Fruit fly (Drosophila melanogaster) whole organism, embryonic: ENCODE data around the gene CG11898.
A peak's percentile ranks its signal among the peaks of the same experiment; 100 is the strongest.

Experiments used
- ATbp ChIP-seq: fragments of 200-800 bp; sonication (Bioruptor generic); optimal IDR thresholded peaks from 2 replicates; lab custom pipeline; 2017; ENCODE audit warnings: missing biosample characterization, mild to moderate bottlenecking, missing genetic modification characterization, missing genetic modification reagents
- Bdp1 ChIP-seq: fragments of 200-800 bp; sonication (Bioruptor generic); optimal IDR thresholded peaks from 3 replicates; lab custom pipeline; 2016; ENCODE audit warnings: missing biosample characterization, missing genetic modification characterization
- Bgb ChIP-seq: fragments of 200-800 bp; sonication (Bioruptor generic); IDR thresholded peaks from 2 replicates; pipeline ENCODE4 v1.3.6; 2022; ENCODE audit warnings: missing biosample characterization, missing genetic modification characterization; ENCODE audit not compliant: partially characterized antibody
- CG10321 ChIP-seq: fragments of 200-800 bp; sonication (Bioruptor generic); IDR thresholded peaks from 2 replicates; pipeline ENCODE4 v1.3.6; 2022; ENCODE audit warnings: missing biosample characterization, missing genetic modification characterization
- CG11093 ChIP-seq: fragments of 200-800 bp; sonication (Bioruptor generic); IDR thresholded peaks from 3 replicates; pipeline ENCODE4 v1.3.6; 2022; ENCODE audit warnings: missing biosample characterization, missing genetic modification characterization
- CG15073 ChIP-seq: fragments of 200-800 bp; sonication (Bioruptor generic); optimal IDR thresholded peaks from 2 replicates; lab custom pipeline; 2016; ENCODE audit warnings: missing biosample characterization, missing genetic modification characterization
- CG32767 ChIP-seq: fragments of 200-800 bp; sonication (Bioruptor generic); IDR thresholded peaks from 2 replicates; pipeline ENCODE4 v1.3.6; 2022; ENCODE audit warnings: missing biosample characterization, missing genetic modification characterization
- CG33557 ChIP-seq: fragments of 200-800 bp; sonication (Bioruptor generic); optimal IDR thresholded peaks from 2 replicates; lab custom pipeline; 2019; ENCODE audit warnings: missing biosample characterization, mild to moderate bottlenecking, missing genetic modification characterization, moderate library complexity
- CG34224 ChIP-seq: fragments of 200-800 bp; sonication (Bioruptor generic); IDR thresholded peaks from 3 replicates; pipeline ENCODE4 v1.3.6; 2022; ENCODE audit warnings: missing biosample characterization, missing genetic modification characterization; ENCODE audit not compliant: partially characterized antibody
- CG3838 ChIP-seq: fragments of 200-800 bp; sonication (Bioruptor generic); optimal IDR thresholded peaks from 3 replicates; lab custom pipeline; 2016; ENCODE audit warnings: missing biosample characterization, missing genetic modification characterization
- CG4282 ChIP-seq: fragments of 200-800 bp; sonication (Bioruptor generic); optimal IDR thresholded peaks from 2 replicates; lab custom pipeline; 2016; ENCODE audit warnings: missing biosample characterization, missing genetic modification characterization
- CG4360 ChIP-seq: fragments of 200-800 bp; sonication (Bioruptor generic); IDR thresholded peaks from 2 replicates; pipeline ENCODE4 v1.3.6; 2022; ENCODE audit warnings: missing biosample characterization, missing genetic modification characterization
- CG4707 ChIP-seq: fragments of 200-800 bp; sonication (Bioruptor generic); optimal IDR thresholded peaks from 2 replicates; lab custom pipeline; 2018; ENCODE audit warnings: missing biosample characterization, mild to moderate bottlenecking, missing genetic modification characterization, moderate library complexity
- CG4730 ChIP-seq: fragments of 200-800 bp; sonication (Bioruptor generic); IDR thresholded peaks from 2 replicates; pipeline ENCODE4 v1.3.6; 2022; ENCODE audit warnings: missing biosample characterization, missing genetic modification characterization
- CG6765 ChIP-seq: fragments of 200-800 bp; sonication (Bioruptor generic); optimal IDR thresholded peaks from 3 replicates; lab custom pipeline; 2017; ENCODE audit warnings: missing biosample characterization, mild to moderate bottlenecking, missing genetic modification characterization
- CG6854 ChIP-seq: fragments of 200-800 bp; sonication (Bioruptor generic); optimal IDR thresholded peaks from 3 replicates; lab custom pipeline; 2017; ENCODE audit warnings: missing biosample characterization, mild to moderate bottlenecking, missing genetic modification characterization
- CG7372 ChIP-seq: fragments of 200-800 bp; sonication (Bioruptor generic); IDR thresholded peaks from 2 replicates; pipeline ENCODE4 v1.3.6; 2022; ENCODE audit warnings: missing biosample characterization, missing genetic modification characterization
- CG7556 ChIP-seq: fragments of 200-800 bp; sonication (Bioruptor generic); optimal IDR thresholded peaks from 2 replicates; lab custom pipeline; 2017; ENCODE audit warnings: missing biosample characterization, mild to moderate bottlenecking, missing genetic modification characterization
- CG7786 ChIP-seq: fragments of 200-800 bp; sonication (Bioruptor generic); optimal IDR thresholded peaks from 2 replicates; lab custom pipeline; 2016; ENCODE audit warnings: missing biosample characterization, missing genetic modification characterization
- CG7839 ChIP-seq: fragments of 200-800 bp; sonication (Bioruptor generic); optimal IDR thresholded peaks from 3 replicates; lab custom pipeline; 2018; ENCODE audit warnings: missing biosample characterization, mild to moderate bottlenecking, missing genetic modification characterization, moderate library complexity
- D19B ChIP-seq: fragments of 200-800 bp; sonication (Bioruptor generic); optimal IDR thresholded peaks from 2 replicates; lab custom pipeline; 2017; ENCODE audit warnings: missing biosample characterization, mild to moderate bottlenecking, missing genetic modification characterization
- Deaf1 ChIP-seq: fragments of 200-800 bp; optimal IDR thresholded peaks from 3 replicates; lab custom pipeline; 2019; ENCODE audit warnings: missing biosample characterization, mild to moderate bottlenecking, missing genetic modification characterization, moderate library complexity
- Hr51 ChIP-seq, 2 experiments: fragments of 200-800 bp; sonication (Bioruptor generic); optimal IDR thresholded peaks; 2 replicates in 1 of 2; 3 replicates in 1 of 2; lab custom pipeline; 2016 to 2018; ENCODE audit warnings: missing biosample characterization in 2 of 2, missing genetic modification characterization in 2 of 2, mild to moderate bottlenecking in 1 of 2, moderate library complexity in 1 of 2
- Lim3 ChIP-seq: fragments of 200-800 bp; sonication (Bioruptor generic); IDR thresholded peaks from 2 replicates; pipeline ENCODE4 v1.3.6; 2022; ENCODE audit warnings: missing biosample characterization, missing genetic modification characterization
- Max ChIP-seq: fragments of 200-800 bp; sonication (Bioruptor generic); optimal IDR thresholded peaks from 2 replicates; lab custom pipeline; 2016; ENCODE audit warnings: missing biosample characterization, mild to moderate bottlenecking, missing genetic modification characterization
- Myb ChIP-seq: fragments of 200-800 bp; sonication (Bioruptor generic); optimal IDR thresholded peaks from 2 replicates; lab custom pipeline; 2016; ENCODE audit warnings: missing biosample characterization, missing genetic modification characterization
- Nf-YB ChIP-seq: fragments of 200-800 bp; sonication (Bioruptor generic); optimal IDR thresholded peaks from 3 replicates; lab custom pipeline; 2019; ENCODE audit warnings: missing biosample characterization, mild to moderate bottlenecking, missing genetic modification characterization, moderate library complexity
- PHDP ChIP-seq: fragments of 200-800 bp; sonication (Bioruptor generic); optimal IDR thresholded peaks from 3 replicates; lab custom pipeline; 2018; ENCODE audit warnings: missing biosample characterization, mild to moderate bottlenecking, missing genetic modification characterization, moderate library complexity
- Side ChIP-seq: fragments of 200-800 bp; sonication (Bioruptor generic); optimal IDR thresholded peaks from 2 replicates; lab custom pipeline; 2016; ENCODE audit warnings: missing biosample characterization, missing genetic modification characterization
- Spps ChIP-seq: fragments of 200-800 bp; sonication (Bioruptor generic); optimal IDR thresholded peaks from 2 replicates; lab custom pipeline; 2018; ENCODE audit warnings: missing biosample characterization, mild to moderate bottlenecking, missing genetic modification characterization
- Ssrp ChIP-seq: fragments of 200-800 bp; sonication (Bioruptor generic); optimal IDR thresholded peaks from 2 replicates; lab custom pipeline; 2018; ENCODE audit warnings: missing biosample characterization, mild to moderate bottlenecking, missing genetic modification characterization, moderate library complexity
- al ChIP-seq: fragments of 200-800 bp; sonication (Bioruptor generic); IDR thresholded peaks from 2 replicates; pipeline ENCODE4 v1.3.6; 2022; ENCODE audit warnings: missing biosample characterization, missing genetic modification characterization
- bigmax ChIP-seq: fragments of 200-800 bp; sonication (Bioruptor generic); optimal IDR thresholded peaks from 2 replicates; lab custom pipeline; 2018; ENCODE audit warnings: missing biosample characterization, mild to moderate bottlenecking, missing genetic modification characterization
- chinmo ChIP-seq: fragments of 200-800 bp; sonication (Bioruptor generic); IDR thresholded peaks from 4 replicates; pipeline ENCODE4 v1.3.6; 2022; ENCODE audit warnings: missing biosample characterization, missing genetic modification characterization; ENCODE audit not compliant: partially characterized antibody
- chn ChIP-seq: fragments of 200-800 bp; sonication (Bioruptor generic); optimal IDR thresholded peaks from 2 replicates; lab custom pipeline; 2016; ENCODE audit warnings: missing biosample characterization, missing genetic modification characterization
- danr ChIP-seq: fragments of 200-800 bp; sonication (Bioruptor generic); IDR thresholded peaks from 2 replicates; pipeline ENCODE4 v1.3.6; 2022; ENCODE audit warnings: missing biosample characterization, missing genetic modification characterization
- fd64A ChIP-seq: fragments of 200-800 bp; sonication (Bioruptor generic); optimal IDR thresholded peaks from 3 replicates; lab custom pipeline; 2018; ENCODE audit warnings: missing biosample characterization, mild to moderate bottlenecking, missing genetic modification characterization
- ftz-f1 ChIP-seq: fragments of 200-800 bp; sonication (Bioruptor generic); optimal IDR thresholded peaks from 2 replicates; lab custom pipeline; 2016; ENCODE audit warnings: missing biosample characterization, missing genetic modification characterization
- hb ChIP-seq: fragments of 200-800 bp; sonication (Bioruptor generic); IDR thresholded peaks from 3 replicates; pipeline ENCODE4 v1.3.6; 2022; ENCODE audit warnings: missing biosample characterization, missing genetic modification characterization; ENCODE audit not compliant: partially characterized antibody
- ind ChIP-seq: fragments of 200-800 bp; sonication (Bioruptor generic); optimal IDR thresholded peaks from 3 replicates; lab custom pipeline; 2016; ENCODE audit warnings: missing biosample characterization, missing genetic modification characterization
- knrl ChIP-seq: fragments of 200-800 bp; sonication (Bioruptor generic); IDR thresholded peaks from 3 replicates; pipeline ENCODE4 v1.3.6; 2022; ENCODE audit warnings: missing biosample characterization, missing genetic modification characterization; ENCODE audit not compliant: partially characterized antibody
- lmd ChIP-seq: fragments of 200-800 bp; sonication (Bioruptor generic); IDR thresholded peaks from 2 replicates; pipeline ENCODE4 v1.3.6; 2022; ENCODE audit warnings: missing biosample characterization, missing genetic modification characterization
- mirr ChIP-seq: fragments of 200-800 bp; sonication (Bioruptor generic); optimal IDR thresholded peaks from 3 replicates; lab custom pipeline; 2018; ENCODE audit warnings: missing biosample characterization, mild to moderate bottlenecking, missing genetic modification characterization
- onecut ChIP-seq: fragments of 200-800 bp; sonication (Bioruptor generic); IDR thresholded peaks from 2 replicates; pipeline ENCODE4 v1.3.6; 2022; ENCODE audit warnings: missing biosample characterization, missing genetic modification characterization
- org-1 ChIP-seq: fragments of 200-800 bp; sonication (Bioruptor generic); optimal IDR thresholded peaks from 2 replicates; lab custom pipeline; 2017; ENCODE audit warnings: missing biosample characterization, missing genetic modification characterization
- pnt ChIP-seq: fragments of 200-800 bp; sonication (Bioruptor generic); optimal IDR thresholded peaks from 3 replicates; lab custom pipeline; 2016; ENCODE audit warnings: missing biosample characterization, missing genetic modification characterization
- run ChIP-seq: fragments of 200-800 bp; sonication (Bioruptor generic); optimal IDR thresholded peaks from 3 replicates; lab custom pipeline; 2018; ENCODE audit warnings: missing biosample characterization, mild to moderate bottlenecking, missing genetic modification characterization
- wor ChIP-seq: fragments of 200-800 bp; sonication (Bioruptor generic); IDR thresholded peaks from 2 replicates; pipeline ENCODE4 v1.3.6; 2022; ENCODE audit warnings: missing biosample characterization, missing genetic modification characterization
- zen ChIP-seq: fragments of 200-800 bp; sonication (Bioruptor generic); optimal IDR thresholded peaks from 3 replicates; lab custom pipeline; 2018; ENCODE audit warnings: missing biosample characterization, mild to moderate bottlenecking, missing genetic modification characterization, moderate library complexity
- zf30C ChIP-seq: fragments of 200-800 bp; sonication (Bioruptor generic); optimal IDR thresholded peaks from 3 replicates; lab custom pipeline; 2018; ENCODE audit warnings: missing biosample characterization, mild to moderate bottlenecking, missing genetic modification characterization
- zfh1 ChIP-seq: fragments of 200-800 bp; sonication (Bioruptor generic); IDR thresholded peaks from 3 replicates; pipeline ENCODE4 v1.3.6; 2022; ENCODE audit warnings: missing biosample characterization, missing genetic modification characterization

CG11898 gene

DNA sequence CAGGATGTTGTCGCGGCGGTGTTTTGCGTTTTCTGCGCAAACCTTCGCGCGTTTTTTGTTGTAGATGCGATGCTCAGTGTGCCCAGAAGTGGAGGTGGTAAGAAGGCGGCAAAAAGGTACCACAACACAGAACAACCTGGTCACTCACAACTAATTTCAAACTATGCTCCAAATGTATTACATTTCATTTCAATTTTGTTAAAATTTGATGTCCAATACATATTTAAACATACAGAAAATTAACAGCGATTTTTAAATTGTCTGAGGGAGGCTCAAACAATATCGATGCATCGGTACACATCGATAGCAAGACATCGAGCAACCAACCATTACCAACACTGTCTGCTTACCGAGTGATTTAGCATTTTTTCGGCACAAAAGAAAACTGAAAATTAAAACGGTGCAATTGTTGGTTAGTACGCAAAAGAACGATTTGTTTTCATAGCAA lies 12.2 kb upstream of the CG11898 start, which contains the start of the genes Slbp and Rpn2 (continued):
- peak; percentile 7 for TF ChIP-seq CG7556 (GFP tag; lab: Kevin White, UChicago)
- TF ChIP-seq Ssrp (tag; lab: Kevin White, UChicago): no peak
- peak; percentile 95 for TF ChIP-seq Bgb (GFP tag; lab: Robert Waterston, UW)
- no peak for TF ChIP-seq fd64A (GFP tag; lab: Kevin White, UChicago)
- TF ChIP-seq pnt: no peak
- TF ChIP-seq CG34224 (GFP tag; lab: Robert Waterston, UW): peak; percentile 97
- TF ChIP-seq Spps (tag; lab: Kevin White, UChicago): peak; percentile 20
- TF ChIP-seq Lim3 (GFP tag; lab: Robert Waterston, UW): no peak
- TF ChIP-seq CG4707: no peak
- TF ChIP-seq Myb (GFP tag; lab: Kevin White, UChicago): peak; percentile 82
- no peak for TF ChIP-seq ftz-f1 (GFP tag; lab: Kevin White, UChicago)
- peak; percentile 82; the same call in 2 of the 3 replicates for TF ChIP-seq hb (GFP tag; lab: Robert Waterston, UW)
- TF ChIP-seq mirr (GFP tag; lab: Kevin White, UChicago): peak; percentile 29
- no peak for TF ChIP-seq org-1 (GFP tag; lab: Kevin White, UChicago)
- TF ChIP-seq CG15073 (GFP tag; lab: Kevin White, UChicago): no peak
- no peak for TF ChIP-seq bigmax (GFP tag; lab: Kevin White, UChicago)
- TF ChIP-seq CG6854: no peak
- TF ChIP-seq CG7372 (GFP tag; lab: Robert Waterston, UW): no peak
- TF ChIP-seq CG10321 (GFP tag; lab: Robert Waterston, UW): no peak
- peak; percentile 60 for TF ChIP-seq Side (GFP tag; lab: Kevin White, UChicago)
- 0 out of 2 replicates have a peak, but pooled peaks have one; percentile 21 for TF ChIP-seq onecut (GFP tag; lab: Robert Waterston, UW)
- no peak for TF ChIP-seq zf30C (GFP tag; lab: Kevin White, UChicago)
- no peak for TF ChIP-seq al (GFP tag; lab: Robert Waterston, UW)
- TF ChIP-seq CG3838 (GFP tag; lab: Kevin White, UChicago): no peak
- TF ChIP-seq CG6765 (GFP tag; lab: Kevin White, UChicago): no peak
- TF ChIP-seq CG11093 (GFP tag; lab: Robert Waterston, UW): no peak
- TF ChIP-seq wor (GFP tag; lab: Robert Waterston, UW): no peak
- TF ChIP-seq CG7839 (tag; lab: Kevin White, UChicago): no peak
- TF ChIP-seq D19B (GFP tag; lab: Kevin White, UChicago): no peak
- peak; percentile 43 for TF ChIP-seq Max (GFP tag; lab: Kevin White, UChicago)
- no peak for TF ChIP-seq ATbp
- TF ChIP-seq Nf-YB (GFP tag; lab: Kevin White, UChicago): no peak
- TF ChIP-seq CG4282 (GFP tag; lab: Kevin White, UChicago): no peak
- peak; percentile 43 for TF ChIP-seq chn (GFP tag; lab: Kevin White, UChicago)
- peak; percentile 19 for TF ChIP-seq ind (GFP tag; lab: Kevin White, UChicago)
- TF ChIP-seq Hr51 (GFP tag; optimal IDR thresholded peaks at IDR 0.05; lab: Kevin White, UChicago): peak; percentile 6 to 37
- TF ChIP-seq Deaf1 (tag; lab: Kevin White, UChicago): peak; percentile 36
- peak; percentile 85; the same call in 3 of the 4 replicates for TF ChIP-seq chinmo (GFP tag; lab: Robert Waterston, UW)
- TF ChIP-seq lmd (GFP tag; lab: Robert Waterston, UW): no peak; the same call in 1 of the 2 replicates
- TF ChIP-seq CG7786: peak; percentile 55
- peak; percentile 15 for TF ChIP-seq Bdp1
- TF ChIP-seq knrl (GFP tag; lab: Robert Waterston, UW): peak; percentile 94
- no peak for TF ChIP-seq danr
- TF ChIP-seq CG4360 (GFP tag; lab: Robert Waterston, UW): peak; percentile 79
- no peak for TF ChIP-seq run (tag; lab: Kevin White, UChicago)
- no peak for TF ChIP-seq zfh1 (GFP tag; lab: Robert Waterston, UW)
- 0 out of 2 replicates have a peak, but pooled peaks have one; percentile 9 for TF ChIP-seq CG32767
- peak; percentile 19 for TF ChIP-seq PHDP
- no peak for TF ChIP-seq CG33557 (GFP tag; lab: Kevin White, UChicago)
- TF ChIP-seq CG4730 (GFP tag; lab: Robert Waterston, UW): no peak
- TF ChIP-seq zen (tag; lab: Kevin White, UChicago): peak; percentile 35
